Fruit fly (Drosophila melanogaster): ENCODE data around the gene Cyp6d5.

Gene Cyp6d5

DNA sequence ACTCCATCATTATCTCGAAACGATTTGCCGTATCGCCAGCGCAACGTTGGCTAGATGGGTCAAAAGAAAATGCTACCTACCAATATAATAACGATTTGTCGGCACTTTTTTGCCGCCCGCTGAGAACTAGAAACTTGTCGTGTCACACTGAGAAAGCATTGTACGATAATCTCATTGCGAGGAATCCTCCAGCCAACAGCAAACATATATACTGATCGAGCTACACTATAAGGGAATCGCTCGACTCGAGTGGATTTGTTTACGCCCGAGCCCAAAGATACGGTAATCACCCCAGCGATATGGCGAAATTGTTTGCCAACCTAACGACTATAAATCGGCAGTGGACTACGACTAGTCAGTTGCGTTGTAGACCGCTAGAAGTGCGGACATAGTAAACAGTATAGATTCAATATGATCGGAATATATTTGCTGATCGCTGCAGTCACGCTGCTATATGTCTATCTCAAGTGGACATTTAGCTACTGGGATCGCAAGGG lies at the start of gene Cyp6d5:
Cyp6d5 (plus strand) TSS at position 356 of the 497 bp plus-strand sequence.
- TF ChIP-seq ey (GFP tag; optimal IDR thresholded peaks at IDR 0.05) (no peak), Jra (GFP tag; optimal IDR thresholded peaks at IDR 0.05) (peak; percentile 9), Rel (GFP tag; optimal IDR thresholded peaks at IDR 0.05) (no peak), Rel (tag; optimal IDR thresholded peaks at IDR 0.05) (peak; percentile 56)

DNA sequence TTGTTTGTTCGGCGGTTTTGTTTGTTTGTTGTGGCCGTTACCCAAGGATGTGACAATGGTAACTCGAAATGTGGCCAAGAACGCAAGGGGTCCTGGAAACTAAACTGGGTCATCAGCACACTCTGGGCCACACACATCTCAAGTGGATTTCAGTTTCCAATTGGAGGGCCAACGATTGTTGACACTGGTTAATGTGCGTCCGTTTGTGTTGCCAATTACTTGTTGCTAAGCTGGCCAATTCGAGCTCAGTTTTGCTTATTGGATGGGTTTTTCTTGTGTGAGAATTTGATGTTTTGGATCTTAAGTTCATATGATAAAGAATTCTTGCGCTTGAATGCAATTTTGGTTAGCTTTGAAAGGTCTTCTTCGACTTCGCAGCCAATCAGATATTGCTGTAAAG lies 48.1 kb upstream of the Cyp6d5 start:
- TF ChIP-seq dl (GFP tag; optimal IDR thresholded peaks at IDR 0.05; ENCODE audit: insufficient read depth in 1 of 2, partially characterized antibody in 2 of 2) (no peak), lola (GFP tag; optimal IDR thresholded peaks at IDR 0.05) (no peak), Dif (GFP tag; optimal IDR thresholded peaks at IDR 0.05; ENCODE audit: partially characterized antibody) (no peak), br (GFP tag; optimal IDR thresholded peaks at IDR 0.05) (no peak), Mio (GFP tag; optimal IDR thresholded peaks at IDR 0.05) (no peak), Hr83 (GFP tag; optimal IDR thresholded peaks at IDR 0.05; ENCODE audit: poor library complexity, severe bottlenecking) (no peak), h (GFP tag; optimal IDR thresholded peaks at IDR 0.05) (no peak), jim (GFP tag; optimal IDR thresholded peaks at IDR 0.05) (no peak), OdsH (GFP tag; optimal IDR thresholded peaks at IDR 0.05) (no peak), CG9705 (GFP tag; optimal IDR thresholded peaks at IDR 0.05) (no peak), Abd-B (GFP tag; optimal IDR thresholded peaks at IDR 0.05) (no peak), psq (GFP tag; optimal IDR thresholded peaks at IDR 0.05) (no peak), sv (GFP tag; optimal IDR thresholded peaks at IDR 0.05) (no peak), GATAd (GFP tag; optimal IDR thresholded peaks at IDR 0.05) (no peak), Rel (GFP tag; optimal IDR thresholded peaks at IDR 0.05) (no peak), Rel (tag; optimal IDR thresholded peaks at IDR 0.05) (no peak), Hr78 (GFP tag; optimal IDR thresholded peaks at IDR 0.05) (no peak), sage (GFP tag; optimal IDR thresholded peaks at IDR 0.05) (no peak), Vsx2 (GFP tag; optimal IDR thresholded peaks at IDR 0.05; ENCODE audit: partially characterized antibody) (no peak), Dfd (GFP tag; optimal IDR thresholded peaks at IDR 0.05) (no peak), ey (GFP tag; optimal IDR thresholded peaks at IDR 0.05) (no peak)

DNA sequence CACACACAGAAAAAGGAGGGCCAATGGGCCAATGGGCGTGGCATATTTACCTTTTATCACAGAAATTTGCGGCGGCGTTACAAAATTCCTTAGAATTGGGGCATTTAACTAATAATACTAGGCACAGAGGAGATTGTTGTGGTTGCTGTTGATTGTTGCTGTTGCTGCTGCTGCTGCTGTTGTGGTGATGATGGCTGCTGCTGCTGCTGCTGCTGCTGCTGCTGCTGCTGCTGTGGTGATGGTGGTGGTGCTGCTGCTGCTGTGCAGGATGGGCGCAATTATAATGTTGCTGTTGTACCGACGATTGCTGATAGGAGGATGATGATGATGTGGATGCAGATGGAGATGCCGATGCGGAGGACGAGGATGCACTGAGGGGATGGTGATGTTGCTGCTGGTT lies 47.4 kb upstream of the Cyp6d5 start:
- no peak for TF ChIP-seq fru (GFP tag; optimal IDR thresholded peaks at IDR 0.05)
- TF ChIP-seq Dfd (GFP tag; optimal IDR thresholded peaks at IDR 0.05): peak; percentile 83

DNA sequence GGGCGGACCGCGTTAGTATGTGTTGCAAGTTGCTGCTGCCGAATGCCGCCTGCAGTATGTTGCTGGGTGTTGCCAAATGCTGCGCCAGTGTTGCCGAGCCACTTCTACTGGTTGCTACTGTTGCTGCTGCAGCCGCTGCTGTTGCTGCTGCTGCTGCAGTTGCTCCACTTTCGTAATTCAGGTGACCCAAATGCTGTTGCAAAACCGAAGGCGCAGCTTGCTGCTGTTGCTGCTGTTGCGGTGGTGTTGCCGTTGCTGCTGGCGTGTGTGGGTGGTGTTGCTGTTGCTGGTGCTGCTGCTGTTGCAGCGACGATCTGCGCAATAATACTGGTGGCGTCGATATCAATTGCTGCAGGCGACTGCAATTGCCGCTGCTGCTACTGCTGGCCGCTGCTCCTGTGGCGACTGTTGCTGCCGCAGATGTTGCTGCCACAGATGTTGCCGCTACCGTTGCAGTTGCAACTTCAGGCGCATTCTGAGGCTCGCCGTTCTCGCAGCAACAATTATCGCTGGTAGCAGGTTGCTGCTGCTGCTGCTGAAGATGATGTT lies 46.7 kb upstream of the Cyp6d5 start:
- TF ChIP-seq Sp1 (GFP tag; optimal IDR thresholded peaks at IDR 0.05): no peak
- TF ChIP-seq Dfd (GFP tag; optimal IDR thresholded peaks at IDR 0.05): peak; percentile 74

DNA sequence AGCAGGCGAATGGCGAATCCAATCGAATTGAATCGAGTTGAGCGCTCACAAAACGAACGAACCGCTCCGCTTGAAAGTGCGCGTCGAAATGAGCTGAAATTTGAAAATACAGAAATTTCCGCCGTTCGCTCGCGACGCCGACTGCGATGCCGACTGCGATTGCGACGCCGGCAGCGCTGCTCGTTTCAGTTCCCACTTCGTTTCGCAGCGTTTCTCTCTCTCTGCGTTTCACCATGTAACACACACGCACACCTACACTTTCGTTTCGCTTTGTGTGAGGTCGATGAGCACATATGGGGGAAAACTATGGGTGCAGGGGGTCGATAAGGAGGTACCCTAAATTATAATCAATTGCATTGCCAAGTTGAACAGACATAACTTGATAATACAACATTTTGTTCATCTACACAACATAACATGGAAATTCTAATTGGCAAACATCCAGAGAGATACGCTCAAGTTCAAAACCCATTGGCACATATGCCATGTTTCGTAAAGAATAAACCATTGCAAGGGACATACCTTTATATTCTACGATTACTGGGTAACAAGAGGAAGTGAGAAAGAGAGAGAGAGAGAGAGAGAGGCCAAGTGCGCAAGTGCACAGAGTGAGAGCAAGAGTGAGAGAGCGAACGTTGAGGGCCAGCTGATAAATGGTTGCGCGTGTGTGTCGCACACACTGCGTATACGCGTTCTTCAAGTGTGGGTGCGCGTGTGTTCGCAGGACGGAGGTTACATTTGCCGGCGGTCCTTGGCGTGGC lies 45.6 kb upstream of the Cyp6d5 start:
- TF ChIP-seq tai (GFP tag; optimal IDR thresholded peaks at IDR 0.05) (peak; percentile 84), CG9705 (GFP tag; optimal IDR thresholded peaks at IDR 0.05) (peak; percentile 68), Vsx2 (GFP tag; optimal IDR thresholded peaks at IDR 0.05; ENCODE audit: partially characterized antibody) (peak; percentile 95), ey (GFP tag; optimal IDR thresholded peaks at IDR 0.05) (peak; percentile 97), fru (GFP tag; optimal IDR thresholded peaks at IDR 0.05) (peak; percentile 98), Dif (GFP tag; optimal IDR thresholded peaks at IDR 0.05; ENCODE audit: partially characterized antibody) (peak; percentile 97), Hnf4 (GFP tag; optimal IDR thresholded peaks at IDR 0.05) (peak; percentile 82), sv (GFP tag; optimal IDR thresholded peaks at IDR 0.05) (peak; percentile 61), OdsH (GFP tag; optimal IDR thresholded peaks at IDR 0.05) (peak; percentile 96), Abd-B (GFP tag; optimal IDR thresholded peaks at IDR 0.05) (no peak), brk (GFP tag; optimal IDR thresholded peaks at IDR 0.05) (peak; percentile 63), dsf (GFP tag; optimal IDR thresholded peaks at IDR 0.05; ENCODE audit: borderline replicate concordance) (peak; percentile 71), dl (GFP tag; optimal IDR thresholded peaks at IDR 0.05; ENCODE audit: insufficient read depth in 1 of 2, partially characterized antibody in 2 of 2) (peak; percentile 86 to 97), CrebA (GFP tag; optimal IDR thresholded peaks at IDR 0.05; ENCODE audit: borderline replicate concordance) (peak; percentile 84), lola (GFP tag; optimal IDR thresholded peaks at IDR 0.05) (no peak), HLH106 (tag; optimal IDR thresholded peaks at IDR 0.05) (peak; percentile 93), GATAd (GFP tag; optimal IDR thresholded peaks at IDR 0.05) (no peak), rgr (GFP tag; optimal IDR thresholded peaks at IDR 0.05) (peak; percentile 96), Hr78 (GFP tag; optimal IDR thresholded peaks at IDR 0.05) (no peak), Jra (GFP tag; optimal IDR thresholded peaks at IDR 0.05) (peak; percentile 81), br (GFP tag; optimal IDR thresholded peaks at IDR 0.05) (peak; percentile 96), foxo (GFP tag; optimal IDR thresholded peaks at IDR 0.05) (peak; percentile 69 to 97), usp (GFP tag; optimal IDR thresholded peaks at IDR 0.05) (no peak), psq (GFP tag; optimal IDR thresholded peaks at IDR 0.05) (peak; percentile 93), h (GFP tag; optimal IDR thresholded peaks at IDR 0.05) (peak; percentile 97), Mio (GFP tag; optimal IDR thresholded peaks at IDR 0.05) (peak; percentile 47), jim (GFP tag; optimal IDR thresholded peaks at IDR 0.05) (no peak), Myc (optimal IDR thresholded peaks at IDR 0.05) (no peak), Sp1 (GFP tag; optimal IDR thresholded peaks at IDR 0.05) (peak; percentile 92), woc (GFP tag; optimal IDR thresholded peaks at IDR 0.05) (peak; percentile 99), N (GFP tag; optimal IDR thresholded peaks at IDR 0.05) (no peak), CG32264 (GFP tag; optimal IDR thresholded peaks at IDR 0.05) (peak; percentile 76)

All from whole organism, wandering third instar larva.